Worm (Caenorhabditis elegans) whole organism, L2 larva: Measurements from ENCODE around the gene zfp-2.

Experiments
- C34F6.9 ChIP-seq: fragments of 150-350 bp; optimal IDR thresholded peaks from 2 replicates; lab custom pipeline; 2014; ENCODE audit warnings: missing biosample characterization, missing genetic modification characterization
- F13H6.1 ChIP-seq: sonication (generic microtip); optimal IDR thresholded peaks from 2 replicates; lab custom pipeline; 2016; ENCODE audit warnings: missing genetic modification characterization, missing compliant biosample characterization
- R02D3.7 ChIP-seq: fragments of 150-350 bp; optimal IDR thresholded peaks from 2 replicates; lab custom pipeline; 2014; ENCODE audit warnings: missing biosample characterization, missing genetic modification characterization
- Y55F3AM.14 ChIP-seq: fragments of 200-800 bp; sonication (Bioruptor generic); optimal IDR thresholded peaks from 2 replicates; lab custom pipeline; 2018; ENCODE audit warnings: mild to moderate bottlenecking, missing genetic modification characterization, missing compliant biosample characterization
- ZK546.5 ChIP-seq: sonication (generic microtip); optimal IDR thresholded peaks from 2 replicates; lab custom pipeline; 2017; ENCODE audit warnings: missing biosample characterization, missing genetic modification characterization
- alr-1 ChIP-seq: fragments of 150-350 bp; optimal IDR thresholded peaks from 2 replicates; lab custom pipeline; 2014; ENCODE audit warnings: missing biosample characterization, missing genetic modification characterization
- aly-2 ChIP-seq: fragments of 150-350 bp; optimal IDR thresholded peaks from 2 replicates; lab custom pipeline; 2014; ENCODE audit warnings: missing biosample characterization, missing genetic modification characterization
- ama-1 ChIP-seq: fragments of 150-350 bp; optimal IDR thresholded peaks from 2 replicates; lab custom pipeline; 2018; ENCODE audit warnings: inconsistent platforms
- blmp-1 ChIP-seq: sonication (generic microtip); optimal IDR thresholded peaks from 2 replicates; lab custom pipeline; 2017; ENCODE audit warnings: missing genetic modification characterization, mild to moderate bottlenecking, missing compliant biosample characterization, antibody characterized with exemption, moderate library complexity; ENCODE audit not compliant: insufficient read depth
- ceh-16 ChIP-seq: fragments of 150-350 bp; optimal IDR thresholded peaks from 2 replicates; lab custom pipeline; 2014; ENCODE audit warnings: missing biosample characterization, missing genetic modification characterization
- ceh-82 ChIP-seq: fragments of 150-350 bp; optimal IDR thresholded peaks from 2 replicates; lab custom pipeline; 2014; ENCODE audit warnings: missing biosample characterization, missing genetic modification characterization
- crh-2 ChIP-seq: sonication (generic microtip); optimal IDR thresholded peaks from 2 replicates; lab custom pipeline; 2017; ENCODE audit warnings: missing biosample characterization, missing genetic modification characterization
- dmd-4 ChIP-seq: sonication (generic microtip); optimal IDR thresholded peaks from 2 replicates; lab custom pipeline; 2017; ENCODE audit warnings: missing biosample characterization, missing genetic modification characterization
- egl-27 ChIP-seq: sonication (generic microtip); optimal IDR thresholded peaks from 3 replicates; lab custom pipeline; 2017; ENCODE audit warnings: missing biosample characterization, missing genetic modification reagents, missing genetic modification characterization
- elt-1 ChIP-seq: fragments of 150-350 bp; optimal IDR thresholded peaks from 2 replicates; lab custom pipeline; 2014; ENCODE audit warnings: missing biosample characterization, missing genetic modification characterization
- elt-3 ChIP-seq: sonication (generic microtip); optimal IDR thresholded peaks from 2 replicates; lab custom pipeline; 2017; ENCODE audit warnings: missing biosample characterization, missing genetic modification characterization
- fos-1 ChIP-seq: fragments of 150-350 bp; optimal IDR thresholded peaks from 2 replicates; lab custom pipeline; 2014; ENCODE audit warnings: missing biosample characterization, missing genetic modification characterization
- gmeb-1 ChIP-seq: fragments of 150-350 bp; optimal IDR thresholded peaks from 2 replicates; lab custom pipeline; 2014; ENCODE audit warnings: missing biosample characterization, missing genetic modification characterization
- lin-11 ChIP-seq: fragments of 150-350 bp; sonication (generic microtip); optimal IDR thresholded peaks from 2 replicates; lab custom pipeline; 2014; ENCODE audit warnings: missing biosample characterization, missing genetic modification characterization, inconsistent platforms, mixed read lengths
- lin-13 ChIP-seq: fragments of 150-350 bp; optimal IDR thresholded peaks from 2 replicates; lab custom pipeline; 2014; ENCODE audit warnings: missing biosample characterization, missing genetic modification reagents, missing genetic modification characterization
- lin-39 ChIP-seq: fragments of 150-350 bp; optimal IDR thresholded peaks from 2 replicates; lab custom pipeline; 2014; ENCODE audit warnings: missing biosample characterization, missing genetic modification reagents, missing genetic modification characterization
- lsy-2 ChIP-seq, 2 experiments: fragments of 150-350 bp in 1 of 2; sonication (generic microtip) in 1 of 2; optimal IDR thresholded peaks; 2 replicates each; lab custom pipeline; 2014 to 2017; ENCODE audit warnings: missing biosample characterization in 2 of 2, missing genetic modification characterization in 2 of 2
- mab-5 ChIP-seq: fragments of 150-350 bp; optimal IDR thresholded peaks from 2 replicates; lab custom pipeline; 2014; ENCODE audit warnings: missing biosample characterization, missing genetic modification characterization
- mbf-1 ChIP-seq: sonication (generic microtip); optimal IDR thresholded peaks from 2 replicates; lab custom pipeline; 2017; ENCODE audit warnings: missing biosample characterization, missing genetic modification characterization
- mdl-1 ChIP-seq, 2 experiments: fragments of 150-350 bp in 1 of 2; sonication (generic microtip) in 1 of 2; optimal IDR thresholded peaks; 2 replicates each; lab custom pipeline; 2017; ENCODE audit warnings: missing biosample characterization in 2 of 2, missing genetic modification characterization in 2 of 2
- nhr-10 ChIP-seq: sonication (generic microtip); optimal IDR thresholded peaks from 2 replicates; lab custom pipeline; 2017; ENCODE audit warnings: missing biosample characterization, missing genetic modification characterization
- nhr-11 ChIP-seq: fragments of 150-350 bp; optimal IDR thresholded peaks from 2 replicates; lab custom pipeline; 2014; ENCODE audit warnings: missing biosample characterization, missing genetic modification characterization
- nhr-12 ChIP-seq: fragments of 150-350 bp; optimal IDR thresholded peaks from 2 replicates; lab custom pipeline; 2014; ENCODE audit warnings: missing biosample characterization, missing genetic modification characterization
- nhr-129 ChIP-seq: fragments of 150-350 bp; optimal IDR thresholded peaks from 2 replicates; lab custom pipeline; 2014; ENCODE audit warnings: missing biosample characterization, missing genetic modification characterization
- nhr-21 ChIP-seq: fragments of 150-350 bp; optimal IDR thresholded peaks from 2 replicates; lab custom pipeline; 2014; ENCODE audit warnings: missing biosample characterization, missing genetic modification characterization
- nhr-23 ChIP-seq: fragments of 150-350 bp; optimal IDR thresholded peaks from 2 replicates; lab custom pipeline; 2014; ENCODE audit warnings: missing biosample characterization, missing genetic modification reagents, missing genetic modification characterization
- nhr-237 ChIP-seq: fragments of 150-350 bp; optimal IDR thresholded peaks from 2 replicates; lab custom pipeline; 2014; ENCODE audit warnings: missing biosample characterization, missing genetic modification characterization
- nhr-25 ChIP-seq: fragments of 150-350 bp; sonication (generic microtip); optimal IDR thresholded peaks from 3 replicates; lab custom pipeline; 2014; ENCODE audit warnings: missing biosample characterization, missing genetic modification characterization
- nhr-6 ChIP-seq: fragments of 150-350 bp; optimal IDR thresholded peaks from 2 replicates; lab custom pipeline; 2014; ENCODE audit warnings: missing biosample characterization, missing genetic modification characterization
- nhr-77 ChIP-seq: fragments of 150-350 bp; optimal IDR thresholded peaks from 2 replicates; lab custom pipeline; 2014; ENCODE audit warnings: missing biosample characterization, missing genetic modification characterization
- peb-1 ChIP-seq: fragments of 150-350 bp; optimal IDR thresholded peaks from 2 replicates; lab custom pipeline; 2014; ENCODE audit warnings: missing biosample characterization, missing genetic modification characterization
- sem-4 ChIP-seq: fragments of 150-350 bp; optimal IDR thresholded peaks from 2 replicates; lab custom pipeline; 2014; ENCODE audit warnings: missing biosample characterization, missing genetic modification reagents, missing genetic modification characterization
- skn-1 ChIP-seq: sonication (generic microtip); optimal IDR thresholded peaks from 2 replicates; lab custom pipeline; 2017; ENCODE audit warnings: missing biosample characterization, missing genetic modification characterization
- sma-3 ChIP-seq: sonication (generic microtip); optimal IDR thresholded peaks from 2 replicates; lab custom pipeline; 2016; ENCODE audit warnings: missing genetic modification reagents, missing genetic modification characterization, missing compliant biosample characterization
- sma-9 ChIP-seq, 2 experiments: fragments of 150-350 bp in 1 of 2; sonication (generic microtip) in 1 of 2; optimal IDR thresholded peaks; 2 replicates each; lab custom pipeline; 2014 to 2016; ENCODE audit warnings: missing genetic modification characterization in 2 of 2, mild to moderate bottlenecking in 1 of 2, missing biosample characterization in 1 of 2, missing compliant biosample characterization in 1 of 2, missing genetic modification reagents in 1 of 2, moderate library complexity in 1 of 2
- snpc-4 ChIP-seq: fragments of 150-350 bp; optimal IDR thresholded peaks from 2 replicates; lab custom pipeline; 2014; ENCODE audit warnings: missing biosample characterization, missing genetic modification characterization
- unc-39 ChIP-seq: fragments of 150-350 bp; optimal IDR thresholded peaks from 2 replicates; lab custom pipeline; 2014; ENCODE audit warnings: missing biosample characterization, missing genetic modification characterization
- unc-55 ChIP-seq: fragments of 150-350 bp; sonication (generic microtip); optimal IDR thresholded peaks from 3 replicates; lab custom pipeline; 2014; ENCODE audit warnings: missing biosample characterization, missing genetic modification reagents, missing genetic modification characterization
- unc-62 ChIP-seq: fragments of 150-350 bp; optimal IDR thresholded peaks from 2 replicates; lab custom pipeline; 2014; ENCODE audit warnings: missing biosample characterization, missing genetic modification reagents, missing genetic modification characterization
- zag-1 ChIP-seq: fragments of 150-350 bp; optimal IDR thresholded peaks from 2 replicates; lab custom pipeline; 2014; ENCODE audit warnings: missing biosample characterization, missing genetic modification characterization
- ztf-1 ChIP-seq: fragments of 200-800 bp; sonication (Bioruptor generic); conservative IDR thresholded peaks from 2 replicates; pipeline ENCODE4 v1.3.6; 2022; ENCODE audit warnings: missing genetic modification characterization, missing compliant biosample characterization
- ztf-11 ChIP-seq: sonication (generic microtip); optimal IDR thresholded peaks from 2 replicates; lab custom pipeline; 2017; ENCODE audit warnings: missing biosample characterization, missing genetic modification characterization
- ztf-4 ChIP-seq: fragments of 150-350 bp; optimal IDR thresholded peaks from 2 replicates; lab custom pipeline; 2014; ENCODE audit warnings: missing biosample characterization, missing genetic modification characterization

zfp-2 gene

DNA sequence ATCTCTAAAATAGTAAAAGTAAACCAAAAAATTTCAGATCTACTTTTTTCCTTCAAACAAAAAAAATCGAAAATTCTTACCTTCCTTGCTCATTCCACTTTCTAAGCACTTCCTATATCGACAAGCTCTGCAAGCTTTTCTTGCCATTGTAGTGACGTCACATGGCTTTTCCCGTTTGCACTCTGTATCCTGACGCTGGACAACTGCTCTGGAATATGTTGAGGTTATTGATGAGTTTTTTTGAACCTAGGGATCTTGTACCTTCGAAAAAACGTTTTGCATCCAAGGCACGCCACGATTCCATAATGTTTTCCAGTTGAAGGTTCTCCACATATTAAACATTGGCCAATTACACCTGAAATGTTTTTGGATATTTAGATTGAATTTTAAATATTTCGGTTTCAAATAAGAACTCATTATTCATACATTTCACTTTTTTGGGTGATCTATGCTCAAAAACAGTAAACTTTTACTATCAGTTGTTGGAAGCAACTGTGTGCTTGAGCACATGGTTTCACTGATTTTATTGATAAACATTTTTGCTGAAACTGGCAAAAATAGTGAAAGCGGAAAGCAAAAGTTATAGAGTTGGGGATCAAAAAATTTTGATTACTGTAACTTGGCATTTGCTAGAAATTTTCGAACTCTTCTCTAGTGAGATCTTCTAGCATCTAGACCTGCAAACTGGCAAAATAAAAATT is 42.7 kb downstream of the zfp-2 start:
- peak; percentile 33 for TF ChIP-seq nhr-129 (tag; lab: Kevin White, UChicago)
- peak in 1 of 2 experiments; percentile 39 for TF ChIP-seq lsy-2 (tag; optimal IDR thresholded peaks at IDR 0.05; lab: Kevin White, UChicago)
- TF ChIP-seq nhr-21 (tag; lab: Kevin White, UChicago): no peak
- TF ChIP-seq ZK546.5 (tag; lab: Kevin White, UChicago): no peak
- peak; percentile 20 for TF ChIP-seq sma-9 (GFP tag; optimal IDR thresholded peaks at IDR 0.05; lab: Kevin White, UChicago)
- TF ChIP-seq sma-9 (tag; optimal IDR thresholded peaks at IDR 0.05; lab: Kevin White, UChicago): no peak
- peak; percentile 41 for TF ChIP-seq F13H6.1
- TF ChIP-seq blmp-1 (tag; lab: Kevin White, UChicago): no peak

- no peak for TF ChIP-seq snpc-4 (tag; lab: Kevin White, UChicago)
- TF ChIP-seq nhr-10 (tag; lab: Kevin White, UChicago): no peak
- TF ChIP-seq ZK546.5 (tag; lab: Kevin White, UChicago): no peak
- peak in 1 of 2 experiments; percentile 72 for TF ChIP-seq lsy-2 (tag; optimal IDR thresholded peaks at IDR 0.05; lab: Kevin White, UChicago)
- no peak for TF ChIP-seq unc-39 (tag; lab: Kevin White, UChicago)
- TF ChIP-seq fos-1 (tag; lab: Kevin White, UChicago): peak; percentile 74
- TF ChIP-seq elt-1 (tag; lab: Kevin White, UChicago): no peak
- TF ChIP-seq nhr-25: peak; percentile 96
- TF ChIP-seq ceh-16 (tag; lab: Kevin White, UChicago): peak; percentile 36
- no peak for TF ChIP-seq nhr-12 (tag; lab: Kevin White, UChicago)
- no peak for TF ChIP-seq unc-55 (GFP tag; lab: Kevin White, UChicago)
- no peak for TF ChIP-seq dmd-4 (tag; lab: Kevin White, UChicago)
- peak; percentile 21 for TF ChIP-seq lin-13 (GFP tag; lab: Kevin White, UChicago)
- TF ChIP-seq elt-3 (tag; lab: Kevin White, UChicago): no peak
- TF ChIP-seq peb-1 (tag; lab: Kevin White, UChicago): no peak
- TF ChIP-seq crh-2 (tag; lab: Kevin White, UChicago): peak; percentile 63
- TF ChIP-seq mbf-1 (tag; lab: Kevin White, UChicago): no peak
- TF ChIP-seq nhr-6 (tag; lab: Kevin White, UChicago): peak; percentile 58
- TF ChIP-seq ztf-4: peak; percentile 67
- peak; percentile 85 for TF ChIP-seq sem-4
- TF ChIP-seq lin-11 (tag; lab: Kevin White, UChicago): no peak
- TF ChIP-seq C34F6.9 (tag; lab: Kevin White, UChicago): peak; percentile 55
- no peak for TF ChIP-seq ztf-1 (GFP tag; lab: Robert Waterston, UW)
- no peak for TF ChIP-seq ceh-82 (tag; lab: Kevin White, UChicago)
- TF ChIP-seq blmp-1 (tag; lab: Kevin White, UChicago): peak; percentile 86
- TF ChIP-seq sma-9 (GFP tag; optimal IDR thresholded peaks at IDR 0.05; lab: Kevin White, UChicago): peak; percentile 95
- TF ChIP-seq sma-9 (tag; optimal IDR thresholded peaks at IDR 0.05; lab: Kevin White, UChicago): no peak
- TF ChIP-seq aly-2: no peak
- no peak for TF ChIP-seq lin-39 (tag; lab: Kevin White, UChicago)
- peak; percentile 75 to 91 for TF ChIP-seq mdl-1 (tag; optimal IDR thresholded peaks at IDR 0.05; lab: Kevin White, UChicago)
- TF ChIP-seq F13H6.1: peak; percentile 68
- TF ChIP-seq skn-1 (tag; lab: Kevin White, UChicago): no peak
- TF ChIP-seq mab-5 (tag; lab: Kevin White, UChicago): peak; percentile 31
- peak; percentile 57 for TF ChIP-seq egl-27 (tag; lab: Kevin White, UChicago)
- TF ChIP-seq R02D3.7 (tag; lab: Kevin White, UChicago): no peak
- peak; percentile 95 for TF ChIP-seq nhr-21 (tag; lab: Kevin White, UChicago)
- peak; percentile 87 for TF ChIP-seq nhr-129 (tag; lab: Kevin White, UChicago)
- TF ChIP-seq gmeb-1 (tag; lab: Kevin White, UChicago): peak; percentile 63
- no peak for TF ChIP-seq nhr-23 (tag; lab: Kevin White, UChicago)
- TF ChIP-seq zag-1: no peak
- TF ChIP-seq Y55F3AM.14 (GFP tag; lab: Kevin White, UChicago): peak; percentile 1
- TF ChIP-seq unc-62 (GFP tag; lab: Kevin White, UChicago): no peak
- no peak for TF ChIP-seq ztf-11
- peak; percentile 84 for TF ChIP-seq sma-3
- no peak for TF ChIP-seq alr-1 (tag; lab: Kevin White, UChicago)
- TF ChIP-seq nhr-77 (tag; lab: Kevin White, UChicago): no peak
- TF ChIP-seq nhr-237 (tag; lab: Kevin White, UChicago): no peak
- peak; percentile 41 for TF ChIP-seq ama-1 (lab: Kevin White, UChicago)
- no peak for TF ChIP-seq nhr-11 (tag; lab: Kevin White, UChicago)
These were observed 43.6 kb downstream of the zfp-2 start for ce11 chrII:9601069-9601468.
